Worm (Caenorhabditis elegans) whole organism, L1 larva: ENCODE results near the gene twk-12.

Source experiments
- ama-1 ChIP-seq: fragments of 150-350 bp; optimal IDR thresholded peaks from 2 replicates; lab custom pipeline; 2014
- efl-3 ChIP-seq: fragments of 200-800 bp; sonication (Bioruptor generic); optimal IDR thresholded peaks from 2 replicates; lab custom pipeline; 2018; ENCODE audit warnings: mild to moderate bottlenecking, missing genetic modification characterization, missing compliant biosample characterization
- elt-3 ChIP-seq, 6 experiments: fragments of 150-350 bp in 1 of 6; sonication (generic microtip); optimal IDR thresholded peaks; 2 replicates each; lab custom pipeline; 2017 to 2018; ENCODE audit warnings: missing biosample characterization in 6 of 6, missing genetic modification characterization in 6 of 6, inconsistent platforms in 1 of 6
- lin-13 ChIP-seq: fragments of 150-350 bp; optimal IDR thresholded peaks from 2 replicates; lab custom pipeline; 2014; ENCODE audit warnings: missing biosample characterization, missing genetic modification reagents, missing genetic modification characterization
- lin-15B ChIP-seq: fragments of 150-350 bp; sonication (generic microtip); optimal IDR thresholded peaks from 3 replicates; lab custom pipeline; 2014; ENCODE audit warnings: missing biosample characterization, missing genetic modification characterization
- mdl-1 ChIP-seq, 2 experiments: fragments of 150-350 bp; optimal IDR thresholded peaks; 2 replicates each; lab custom pipeline; 2014 to 2017; ENCODE audit warnings: missing biosample characterization in 2 of 2, missing genetic modification characterization in 2 of 2, inconsistent platforms in 1 of 2
- rnt-1 ChIP-seq: sonication (generic microtip); optimal IDR thresholded peaks from 2 replicates; lab custom pipeline; 2016; ENCODE audit warnings: mild to moderate bottlenecking, missing genetic modification characterization, moderate library complexity, missing compliant biosample characterization
- snpc-4 ChIP-seq: fragments of 150-350 bp; optimal IDR thresholded peaks from 2 replicates; lab custom pipeline; 2014; ENCODE audit warnings: missing biosample characterization, missing genetic modification characterization

- TF ChIP-seq mdl-1 (tag; optimal IDR thresholded peaks at IDR 0.05; lab: Kevin White, UChicago) (no peak), ama-1 (lab: Kevin White, UChicago) (no peak), lin-15B (no peak), lin-13 (GFP tag; lab: Kevin White, UChicago) (no peak), efl-3 (GFP tag; lab: Kevin White, UChicago) (no peak), elt-3 (tag; optimal IDR thresholded peaks at IDR 0.05; lab: Kevin White, UChicago) (no peak), snpc-4 (tag; lab: Kevin White, UChicago) (no peak), rnt-1 (peak; percentile 69)
Observed at ce11 chrV:10664271-10664670, 3.1 kb upstream of the twk-12 start.
